Fruit fly (Drosophila melanogaster) whole organism, pupa: ENCODE results near the gene Srp19.

Experiments used
- CG10348 ChIP-seq: fragments of 200-800 bp; sonication (Bioruptor generic); IDR thresholded peaks from 2 replicates; pipeline ENCODE4 v1.3.6; 2022; ENCODE audit warnings: missing biosample characterization, missing genetic modification characterization
- CG12605 ChIP-seq: fragments of 200-800 bp; sonication (Bioruptor generic); IDR thresholded peaks from 2 replicates; pipeline ENCODE4 v1.3.6; 2022; ENCODE audit warnings: missing biosample characterization, missing genetic modification characterization
- CG13204 ChIP-seq: fragments of 200-800 bp; sonication (Bioruptor generic); optimal IDR thresholded peaks from 2 replicates; lab custom pipeline; 2018; ENCODE audit warnings: missing biosample characterization, mild to moderate bottlenecking, missing genetic modification characterization, moderate library complexity
- CG15710 ChIP-seq: fragments of 200-800 bp; sonication (Bioruptor generic); optimal IDR thresholded peaks from 2 replicates; lab custom pipeline; 2018; ENCODE audit warnings: missing biosample characterization, mild to moderate bottlenecking, missing genetic modification characterization, moderate library complexity
- CG17806 ChIP-seq: fragments of 200-800 bp; sonication (Bioruptor generic); optimal IDR thresholded peaks from 2 replicates; lab custom pipeline; 2018; ENCODE audit warnings: missing biosample characterization, mild to moderate bottlenecking, missing genetic modification characterization, moderate library complexity
- CG34367 ChIP-seq: fragments of 200-800 bp; sonication (Bioruptor generic); optimal IDR thresholded peaks from 2 replicates; lab custom pipeline; 2018; ENCODE audit warnings: missing biosample characterization, mild to moderate bottlenecking, missing genetic modification characterization
- CG4496 ChIP-seq: fragments of 200-800 bp; sonication (Bioruptor generic); IDR thresholded peaks from 3 replicates; pipeline ENCODE4 v1.3.6; 2022; ENCODE audit warnings: missing biosample characterization, missing genetic modification characterization
- CG8159 ChIP-seq: fragments of 200-800 bp; sonication (Bioruptor generic); optimal IDR thresholded peaks from 3 replicates; lab custom pipeline; 2018; ENCODE audit warnings: missing biosample characterization, mild to moderate bottlenecking, missing genetic modification characterization, moderate library complexity
- CG8301 ChIP-seq: fragments of 200-800 bp; sonication (Bioruptor generic); optimal IDR thresholded peaks from 2 replicates; lab custom pipeline; 2018; ENCODE audit warnings: missing biosample characterization, mild to moderate bottlenecking, missing genetic modification characterization
- EcR ChIP-seq: fragments of 200-800 bp; sonication (Bioruptor generic); optimal IDR thresholded peaks from 3 replicates; lab custom pipeline; 2019; ENCODE audit warnings: missing biosample characterization, missing genetic modification characterization, mild to moderate bottlenecking, moderate library complexity, missing genetic modification reagents
- Snoo ChIP-seq: fragments of 200-800 bp; sonication (Bioruptor generic); optimal IDR thresholded peaks from 3 replicates; lab custom pipeline; 2017; ENCODE audit warnings: missing biosample characterization, mild to moderate bottlenecking, missing genetic modification characterization, inconsistent platforms
- fd96Ca ChIP-seq: fragments of 200-800 bp; sonication (Bioruptor generic); IDR thresholded peaks from 3 replicates; pipeline ENCODE4 v1.3.6; 2022; ENCODE audit warnings: missing biosample characterization, missing genetic modification characterization
- rn ChIP-seq: fragments of 200-800 bp; sonication (Bioruptor generic); IDR thresholded peaks from 2 replicates; pipeline ENCODE4 v1.3.6; 2022; ENCODE audit warnings: missing biosample characterization, missing genetic modification characterization

DNA sequence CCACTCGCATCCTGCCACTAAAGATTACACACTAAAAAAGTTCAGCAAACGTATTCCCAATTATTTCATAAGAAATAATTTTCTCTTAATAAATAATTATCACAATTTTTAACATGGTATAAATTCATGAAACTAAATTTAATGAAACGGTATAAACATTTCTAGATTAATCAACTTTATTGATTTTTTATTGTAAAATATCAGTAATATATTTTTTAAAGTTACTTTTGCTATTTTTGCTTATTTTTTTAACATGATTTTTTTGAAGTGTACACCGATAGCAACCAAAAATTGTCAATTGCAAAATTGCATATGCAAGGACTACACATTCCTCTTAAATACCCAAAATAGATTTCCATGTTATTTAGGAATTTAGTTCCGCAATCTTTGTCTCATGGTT lies 33.7 kb downstream of the Srp19 start:
- TF ChIP-seq CG15710 (tag; lab: Kevin White, UChicago) (no peak), Snoo (no peak), CG17806 (tag; lab: Kevin White, UChicago) (no peak), CG8159 (tag; lab: Kevin White, UChicago) (no peak), CG4496 (no peak), CG13204 (no peak), rn (no peak), CG10348 (GFP tag; lab: Robert Waterston, UW) (no peak), EcR (GFP tag; lab: Kevin White, UChicago) (no peak), CG8301 (no peak), fd96Ca (GFP tag; lab: Robert Waterston, UW) (no peak), CG12605 (no peak), CG34367 (no peak)
